Worm (Caenorhabditis elegans) whole organism, L4/young adult: ENCODE measurements around the gene F38C2.1.

Experiments
- W03F9.2 ChIP-seq: fragments of 150-350 bp; optimal IDR thresholded peaks from 2 replicates; lab custom pipeline; 2014; ENCODE audit warnings: missing biosample characterization, missing genetic modification characterization
- dao-5 ChIP-seq: sonication (generic microtip); optimal IDR thresholded peaks from 2 replicates; lab custom pipeline; 2016; ENCODE audit warnings: missing genotype, missing genetic modification characterization, moderate library complexity, missing compliant biosample characterization
- him-1 ChIP-seq: sonication (generic microtip); optimal IDR thresholded peaks from 2 replicates; lab custom pipeline; 2016; ENCODE audit warnings: missing genotype, missing genetic modification reagents, missing genetic modification characterization, missing compliant biosample characterization

F38C2.1 gene

DNA sequence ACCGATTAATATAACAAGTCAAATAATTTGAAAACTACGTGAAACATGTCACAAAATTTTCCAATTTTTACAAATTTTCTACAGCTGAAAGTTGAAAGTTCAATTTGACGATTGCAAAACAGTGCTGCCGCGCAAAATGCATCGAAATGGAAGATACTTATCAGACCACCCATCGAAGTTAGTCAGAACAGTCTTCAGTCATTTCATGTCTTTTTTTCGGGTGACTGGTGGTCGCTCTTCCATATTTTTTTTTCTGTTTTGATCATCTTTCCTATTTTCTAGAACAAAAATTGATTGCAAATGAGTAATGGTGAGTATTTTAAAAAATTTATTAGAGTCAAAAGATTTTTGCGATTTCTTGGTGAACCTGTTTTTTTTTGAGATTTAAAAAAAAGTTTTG is at the start of gene F38C2.1:
TSS of gene F38C2.1 (plus strand) at position 301 of the 400 bp plus-strand sequence.
- TF ChIP-seq dao-5 (tag; lab: Kevin White, UChicago) (no peak), him-1 (tag; lab: Kevin White, UChicago) (no peak), W03F9.2 (tag; lab: Kevin White, UChicago) (no peak)

DNA sequence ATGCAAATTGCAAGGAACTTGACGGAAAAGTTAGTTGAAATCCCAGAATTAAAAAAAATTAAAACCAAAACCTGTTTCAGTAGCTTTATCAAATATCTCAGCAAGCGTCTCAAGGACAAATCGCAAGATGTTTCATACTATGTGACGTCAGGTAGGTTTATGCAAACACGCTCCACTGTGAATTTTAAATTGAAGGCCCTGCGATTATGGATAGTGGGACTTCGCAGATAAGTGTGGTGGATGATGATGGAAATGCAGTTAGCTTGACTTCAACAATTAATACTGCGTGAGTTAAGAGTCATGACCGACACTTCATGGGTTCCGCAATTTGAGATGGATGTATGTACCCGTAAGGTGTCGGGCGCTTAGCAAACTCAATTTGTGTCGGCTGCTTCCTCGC is 47.4 kb upstream of the F38C2.1 start:
- TF ChIP-seq dao-5 (tag; lab: Kevin White, UChicago) = no peak
- no peak for TF ChIP-seq W03F9.2 (tag; lab: Kevin White, UChicago)
- TF ChIP-seq him-1 (tag; lab: Kevin White, UChicago) = no peak

DNA sequence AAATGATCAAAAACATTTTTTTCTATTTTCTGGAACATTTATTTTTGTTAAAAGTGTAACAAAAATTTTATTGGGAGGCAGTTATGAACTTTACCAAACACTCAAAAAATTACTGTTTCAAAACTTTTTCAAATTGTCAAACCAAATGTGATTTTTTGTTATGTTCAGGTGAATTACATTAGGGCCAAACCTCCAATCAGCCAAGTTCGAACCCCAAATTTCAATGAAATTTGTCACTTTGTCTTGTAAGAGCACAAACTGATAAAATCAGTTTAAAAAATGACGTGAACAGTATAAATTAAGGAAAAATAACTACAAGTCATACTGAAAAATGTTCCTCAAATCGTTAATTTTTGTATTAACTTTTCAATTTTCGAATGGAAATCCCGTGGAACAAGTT is 45.2 kb upstream of the F38C2.1 start, which contains the start of gene H25K10.1:
TSS of gene H25K10.1 (plus strand) at position 301 of the 400 bp plus-strand sequence.
- TF ChIP-seq dao-5 (tag; lab: Kevin White, UChicago) (no peak), him-1 (tag; lab: Kevin White, UChicago) (no peak), W03F9.2 (tag; lab: Kevin White, UChicago) (no peak)

DNA sequence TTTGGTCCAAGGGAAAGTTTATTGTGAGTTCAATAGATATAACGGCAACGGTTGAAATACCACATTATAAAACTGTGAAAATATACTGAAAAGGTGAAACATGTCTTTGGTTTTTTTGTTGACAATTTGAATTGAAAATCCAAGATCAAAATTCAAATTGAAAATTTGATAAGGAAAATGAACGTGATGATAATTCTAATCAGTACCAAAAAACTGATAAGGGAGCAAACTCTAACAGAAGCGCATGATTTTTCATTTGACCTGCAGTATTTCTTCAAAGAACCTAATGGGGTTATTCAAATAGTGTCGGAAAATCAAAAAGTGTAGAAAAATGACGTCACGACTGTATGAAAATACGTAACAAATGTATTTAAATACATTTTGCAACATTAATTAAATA is 43.9 kb upstream of the F38C2.1 start:
- TF ChIP-seq him-1 (tag; lab: Kevin White, UChicago) = no peak
- TF ChIP-seq W03F9.2 (tag; lab: Kevin White, UChicago) = no peak
- TF ChIP-seq dao-5 (tag; lab: Kevin White, UChicago) = no peak

DNA sequence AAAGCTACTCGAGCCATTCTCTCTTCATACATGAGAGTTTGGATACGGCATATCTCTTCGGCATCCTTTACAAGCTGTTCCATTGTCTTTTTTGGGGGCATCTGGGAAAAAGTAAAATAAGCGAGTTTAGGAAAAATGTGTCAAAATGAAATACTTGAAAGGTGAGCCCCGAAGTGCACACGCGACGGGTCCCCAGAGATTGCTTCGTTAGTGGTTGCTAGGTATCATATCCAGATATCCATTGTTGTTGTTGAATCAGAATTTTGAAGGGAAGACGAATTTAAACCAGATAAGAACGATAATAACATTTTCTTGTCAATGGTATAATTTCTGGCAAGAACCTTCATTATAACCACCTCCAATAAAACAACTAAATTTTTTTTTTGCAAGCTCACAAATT is 36.3 kb upstream of the F38C2.1 start, which contains the start of gene H25K10.2:
TSS of gene H25K10.2 (minus strand) at position 101 of the 400 bp plus-strand sequence.
- TF ChIP-seq dao-5 (tag; lab: Kevin White, UChicago) (no peak), him-1 (tag; lab: Kevin White, UChicago) (no peak), W03F9.2 (tag; lab: Kevin White, UChicago) (no peak)

DNA sequence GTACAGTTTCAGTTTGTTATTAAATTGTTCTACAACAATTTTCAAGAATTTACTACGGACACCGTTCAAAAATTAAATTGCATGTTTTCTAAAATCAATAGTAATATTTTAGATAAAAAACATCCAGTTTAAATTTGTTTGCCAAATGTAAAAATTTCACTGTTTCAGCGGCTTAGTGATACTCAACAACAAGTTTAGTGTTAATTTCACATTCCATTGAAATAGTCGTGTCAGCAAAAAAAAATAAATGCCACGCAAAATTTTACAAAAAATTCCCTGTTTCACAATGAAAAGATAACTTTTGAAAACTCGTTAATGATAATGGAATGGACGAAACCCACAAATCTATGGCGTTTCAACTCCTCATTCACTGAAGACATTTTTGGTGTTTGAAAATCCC is 31.1 kb upstream of the F38C2.1 start:
- TF ChIP-seq dao-5 (tag; lab: Kevin White, UChicago) (no peak), W03F9.2 (tag; lab: Kevin White, UChicago) (no peak), him-1 (tag; lab: Kevin White, UChicago) (no peak)

DNA sequence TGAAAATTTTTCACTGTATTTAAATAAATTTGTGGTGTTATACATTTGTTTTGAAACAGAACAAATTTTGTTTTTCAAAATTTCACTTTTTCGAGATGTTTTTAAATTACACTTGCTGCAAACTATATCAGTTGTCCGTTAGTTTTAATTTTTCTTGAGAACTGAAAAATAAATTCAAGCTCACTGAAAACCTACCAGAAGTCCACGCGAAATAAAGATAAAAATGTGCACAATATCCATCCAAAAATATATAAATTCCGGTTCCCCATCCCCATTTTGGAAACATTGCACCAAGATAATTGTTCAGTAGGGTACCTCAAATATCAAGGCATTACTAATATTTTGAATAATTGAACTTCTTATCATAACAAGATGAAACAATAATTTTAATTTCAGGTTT is 26.5 kb upstream of the F38C2.1 start:
- TF ChIP-seq dao-5 (tag; lab: Kevin White, UChicago) = no peak

DNA sequence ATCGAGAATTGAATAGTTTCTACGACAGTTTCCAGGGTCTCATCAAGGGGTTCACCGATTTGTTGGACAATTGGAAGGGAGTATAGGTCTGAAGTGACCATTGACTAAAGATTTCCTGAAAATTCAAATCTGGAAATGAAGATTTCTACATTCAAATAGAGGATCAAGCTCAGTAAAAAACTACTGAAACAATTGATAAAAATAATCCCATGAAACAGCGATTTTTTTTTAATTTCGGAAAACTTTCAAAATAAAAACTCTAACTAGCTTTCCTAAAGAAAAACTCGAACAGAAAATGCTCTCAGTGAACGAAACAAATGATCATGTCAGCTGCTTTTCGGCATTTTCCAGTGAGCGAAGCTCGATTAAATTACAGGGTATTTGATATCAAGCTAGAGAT is 25.7 kb upstream of the F38C2.1 start, which contains the start of gene srv-11:
TSS of gene srv-11 (minus strand) at position 101 of the 400 bp plus-strand sequence.
- TF ChIP-seq him-1 (tag; lab: Kevin White, UChicago) (no peak), W03F9.2 (tag; lab: Kevin White, UChicago) (no peak), dao-5 (tag; lab: Kevin White, UChicago) (no peak)

DNA sequence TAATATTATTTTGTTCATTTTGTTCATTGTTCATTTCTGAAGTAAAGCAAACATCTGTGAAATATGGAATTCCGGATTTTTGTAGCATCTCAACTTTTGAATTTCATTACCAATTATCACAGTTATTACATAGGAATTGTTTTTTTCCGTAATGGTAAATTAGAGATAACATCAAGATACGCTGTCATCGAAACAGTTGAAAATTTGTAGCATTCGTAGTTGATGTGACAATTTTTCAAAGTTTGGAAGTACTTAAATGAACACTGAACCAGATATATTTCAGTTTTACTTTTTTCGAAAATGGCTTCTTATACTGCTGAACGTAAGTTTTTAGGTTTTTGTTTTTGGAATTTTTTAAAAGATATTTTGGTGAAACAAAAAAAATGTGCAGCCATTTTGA is 21.5 kb upstream of the F38C2.1 start, which contains the start of gene H25K10.4:
TSS of gene H25K10.4 (plus strand) at position 301 of the 400 bp plus-strand sequence.
- TF ChIP-seq him-1 (tag; lab: Kevin White, UChicago) = no peak
- no peak for TF ChIP-seq W03F9.2 (tag; lab: Kevin White, UChicago)
- TF ChIP-seq dao-5 (tag; lab: Kevin White, UChicago) = no peak

DNA sequence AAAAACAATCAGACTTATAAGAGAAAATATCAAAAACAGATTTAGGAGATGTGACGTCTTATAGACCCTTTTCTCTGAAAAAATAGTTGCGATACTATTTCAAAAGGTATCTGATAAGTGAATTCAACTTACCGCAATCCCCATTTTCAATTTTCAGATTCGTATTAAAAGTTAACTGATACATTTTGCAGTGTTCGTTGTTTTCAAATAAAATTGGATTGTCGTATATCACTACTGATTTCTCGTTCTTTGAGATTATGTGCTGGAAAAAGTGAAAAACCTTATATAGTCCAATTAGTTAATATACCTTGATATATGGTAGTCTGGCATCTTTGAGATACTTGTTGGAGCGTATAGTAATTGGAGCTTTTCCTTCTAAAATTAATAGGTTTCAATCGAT is 16.8 kb upstream of the F38C2.1 start:
- TF ChIP-seq W03F9.2 (tag; lab: Kevin White, UChicago) = no peak
- no peak for TF ChIP-seq him-1 (tag; lab: Kevin White, UChicago)
- no peak for TF ChIP-seq dao-5 (tag; lab: Kevin White, UChicago)

DNA sequence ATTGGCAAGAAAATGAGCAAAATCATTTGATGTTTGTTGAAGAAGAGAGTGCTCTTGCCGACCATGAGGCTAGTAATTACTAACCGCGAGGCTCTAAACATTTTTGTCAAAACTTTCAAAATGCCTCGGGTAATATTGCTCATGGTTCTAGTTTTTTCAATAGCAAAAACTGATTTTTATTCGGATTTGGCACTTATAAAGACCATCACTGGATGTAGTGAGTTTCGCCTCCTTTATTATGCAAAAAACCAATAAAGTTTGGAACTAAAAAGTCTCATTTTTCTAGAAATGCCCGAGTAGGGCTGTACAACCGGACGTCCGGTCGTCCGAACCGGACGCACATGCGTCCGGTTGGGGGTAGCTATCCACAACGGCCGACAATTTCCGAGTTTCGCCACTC is 14.2 kb upstream of the F38C2.1 start, which contains the start of the genes hpa-1 and irld-39:
TSS of gene hpa-1 (minus strand) at position 101 of the 400 bp plus-strand sequence.
TSS of gene irld-39 (plus strand) at position 121 of the 400 bp plus-strand sequence.
- no peak for TF ChIP-seq him-1 (tag; lab: Kevin White, UChicago)
- no peak for TF ChIP-seq W03F9.2 (tag; lab: Kevin White, UChicago)
- TF ChIP-seq dao-5 (tag; lab: Kevin White, UChicago) = no peak

DNA sequence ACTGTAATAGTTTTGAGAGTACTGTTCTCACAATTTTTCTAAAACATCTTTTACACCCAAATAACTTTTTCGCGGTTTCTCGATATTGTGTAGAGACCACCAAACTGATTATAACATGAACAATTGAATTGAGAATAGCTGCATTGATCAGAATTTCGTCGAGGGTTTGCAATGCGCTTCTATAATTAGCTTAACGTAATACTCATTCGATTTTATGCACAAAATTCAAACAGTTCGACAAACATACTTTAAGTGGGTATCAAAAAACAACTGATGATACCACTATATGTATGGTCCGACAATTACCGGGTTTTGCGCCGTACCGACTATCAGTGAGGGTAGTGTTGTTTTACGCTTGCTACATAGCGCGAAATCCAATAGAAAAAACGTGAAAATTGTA is 10.4 kb upstream of the F38C2.1 start:
- no peak for TF ChIP-seq W03F9.2 (tag; lab: Kevin White, UChicago)

DNA sequence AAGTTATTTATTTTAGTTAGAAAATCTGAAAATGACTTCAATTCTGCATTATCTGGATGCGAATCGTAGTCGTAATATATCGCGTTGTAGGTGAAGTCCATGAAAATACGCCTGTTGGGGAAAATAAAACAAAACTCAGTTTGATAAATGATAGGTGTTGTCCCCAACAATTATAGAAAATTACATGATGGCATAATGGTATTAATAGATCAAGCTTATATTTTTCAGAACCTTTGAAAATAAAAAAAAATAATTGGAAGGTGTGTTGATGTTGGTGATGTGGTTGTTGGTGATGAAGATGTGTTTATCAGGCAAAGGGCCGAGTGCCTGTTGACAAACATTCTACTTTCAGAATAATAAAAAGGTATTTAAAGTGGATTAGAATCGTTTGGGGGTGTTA is 8.7 kb upstream of the F38C2.1 start, which contains the start of gene srw-61:
TSS of gene srw-61 (minus strand) at position 101 of the 400 bp plus-strand sequence.
- no peak for TF ChIP-seq W03F9.2 (tag; lab: Kevin White, UChicago)
- TF ChIP-seq him-1 (tag; lab: Kevin White, UChicago) = no peak

DNA sequence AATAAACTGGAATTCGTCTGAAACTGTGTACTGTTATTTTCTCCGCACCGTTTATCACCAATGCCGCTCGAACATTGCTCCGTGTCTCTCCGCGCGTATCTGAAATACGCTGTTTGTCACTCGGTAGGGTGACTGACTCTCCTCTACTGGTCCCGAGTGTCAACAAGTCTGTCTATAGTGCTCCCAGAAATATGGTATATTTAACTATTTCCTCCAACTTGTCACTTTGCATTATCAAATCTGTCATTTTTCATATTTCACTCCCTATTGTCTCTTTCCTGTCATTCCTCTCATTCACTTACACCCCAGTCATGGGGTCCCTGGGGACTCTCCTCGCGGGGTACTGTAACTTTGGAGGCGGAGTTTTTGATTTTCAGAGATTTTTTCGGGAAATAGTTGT is 7.2 kb downstream of the F38C2.1 start, which contains the start of gene hlh-17:
TSS of gene hlh-17 (plus strand) at position 301 of the 400 bp plus-strand sequence.
- TF ChIP-seq W03F9.2 (tag; lab: Kevin White, UChicago) (no peak), dao-5 (tag; lab: Kevin White, UChicago) (no peak), him-1 (tag; lab: Kevin White, UChicago) (no peak)
